Fruit fly (Drosophila melanogaster) whole organism: ENCODE results near the gene Jon65Aiv.

ENCODE experiments used
- CG8478 ChIP-seq: fragments of >200 bp; optimal IDR thresholded peaks from 2 replicates; lab custom pipeline; 2018; ENCODE audit warnings: inconsistent platforms
- EcR ChIP-seq, 2 experiments: fragments of >200 bp; optimal IDR thresholded peaks; 2 replicates each; lab custom pipeline; 2017; ENCODE audit warnings: missing biosample characterization in 2 of 2, missing genetic modification characterization in 2 of 2, missing genetic modification reagents in 2 of 2

- TF ChIP-seq EcR (GFP tag; optimal IDR thresholded peaks at IDR 0.05; lab: Kevin White, UChicago) (no peak), CG8478 (lab: Kevin White, UChicago) (no peak)
These were observed 16.8 kb upstream of the Jon65Aiv start for dm6 chr3L:6022142-6022541.
